Worm (Caenorhabditis elegans): ENCODE data around the gene cca-1.
A peak's percentile ranks its signal among the peaks of the same experiment; 100 is the strongest.

- TF ChIP-seq ceh-16 (tag; optimal IDR thresholded peaks at IDR 0.05) (peak; percentile 49), snpc-4 (tag; optimal IDR thresholded peaks at IDR 0.05) (peak; percentile 78), nhr-25 (tag; optimal IDR thresholded peaks at IDR 0.05) (peak; percentile 93), daf-12 (tag; optimal IDR thresholded peaks at IDR 0.05) (no peak), ztf-4 (tag; optimal IDR thresholded peaks at IDR 0.05) (peak; percentile 51), nhr-23 (tag; optimal IDR thresholded peaks at IDR 0.05) (peak; percentile 91), ztf-11 (tag; optimal IDR thresholded peaks at IDR 0.05) (no peak), ZK546.5 (tag; optimal IDR thresholded peaks at IDR 0.05) (peak; percentile 12), fos-1 (tag; optimal IDR thresholded peaks at IDR 0.05) (peak; percentile 35), nhr-76 (tag; optimal IDR thresholded peaks at IDR 0.05) (no peak), nfya-1 (tag; optimal IDR thresholded peaks at IDR 0.05; ENCODE audit: insufficient read depth) (peak; percentile 98), skn-1 (tag; optimal IDR thresholded peaks at IDR 0.05) (peak; percentile 89), mdl-1 (tag; optimal IDR thresholded peaks at IDR 0.05) (peak; percentile 95), egl-27 (tag; optimal IDR thresholded peaks at IDR 0.05) (peak; percentile 77)
Measured at ce11 chrX:7823108-7823704, 52.5 kb downstream of the cca-1 start, which contains the start of gene eef-1A.2.
